Fruit fly (Drosophila melanogaster): Measurements from ENCODE around the gene CG3769.

CG3769 gene

DNA sequence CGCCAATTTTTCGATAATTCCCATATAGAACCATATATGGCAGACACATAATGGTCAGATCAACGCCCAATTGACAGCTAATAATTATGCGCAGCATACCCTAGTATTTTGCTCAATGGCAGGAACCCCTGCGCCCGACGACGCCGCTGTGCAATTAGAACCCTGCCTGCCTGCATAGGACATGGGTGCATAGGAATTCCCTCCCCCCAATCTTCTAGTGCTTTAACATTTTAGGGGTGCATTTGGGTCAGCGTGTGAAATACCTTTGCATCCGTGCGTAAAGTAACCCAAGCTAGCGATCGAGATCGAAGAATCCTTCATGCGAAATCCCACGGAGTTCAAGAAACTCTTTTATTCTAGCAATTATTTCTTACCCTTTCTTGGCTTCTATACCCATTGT, 20.0 kb downstream of the CG3769 start:
- TF ChIP-seq pros (GFP tag; optimal IDR thresholded peaks at IDR 0.05): peak; percentile 67
- 0 out of 3 replicates have a peak, but pooled peaks have one; percentile 21 for TF ChIP-seq CG7357 (GFP tag; IDR thresholded peaks at IDR 0.05)
- TF ChIP-seq Nf-YB (GFP tag; optimal IDR thresholded peaks at IDR 0.05): no peak
- TF ChIP-seq sens (GFP tag): peak; percentile 19
- TF ChIP-seq CG10431 (GFP tag; optimal IDR thresholded peaks at IDR 0.05): peak; percentile 76
- peak; percentile 97 for TF ChIP-seq nerfin-1 (tag; optimal IDR thresholded peaks at IDR 0.05)
- 0 out of 2 replicates have a peak, but pooled peaks have one; percentile 26 for TF ChIP-seq CG17612 (GFP tag; IDR thresholded peaks at IDR 0.05)
- TF ChIP-seq nmo (GFP tag; optimal IDR thresholded peaks at IDR 0.05): peak; percentile 23
- TF ChIP-seq Atf6 (GFP tag; IDR thresholded peaks at IDR 0.05): no peak
- peak; percentile 5 for TF ChIP-seq D (optimal IDR thresholded peaks at IDR 0.05)
- TF ChIP-seq D (GFP tag; optimal IDR thresholded peaks at IDR 0.05): no peak

- peak; percentile 1 for TF ChIP-seq sens (GFP tag)
- peak in 1 of 2 experiments; percentile 56 for TF ChIP-seq Hr78 (GFP tag; optimal IDR thresholded peaks at IDR 0.05)
- no peak for TF ChIP-seq knrl (GFP tag; IDR thresholded peaks at IDR 0.05; ENCODE audit: partially characterized antibody)
- TF ChIP-seq sug (tag; optimal IDR thresholded peaks at IDR 0.05): no peak
- no peak for TF ChIP-seq CG14014 (GFP tag; IDR thresholded peaks at IDR 0.05)
Observed at dm6 chr2L:9457456-9457855, 22.3 kb downstream of the CG3769 start.

- peak; percentile 32 for TF ChIP-seq CG13894 (tag; optimal IDR thresholded peaks at IDR 0.05)
- no peak for TF ChIP-seq kni (GFP tag; optimal IDR thresholded peaks at IDR 0.05)
- TF ChIP-seq inv (GFP tag; IDR thresholded peaks at IDR 0.05; ENCODE audit: partially characterized antibody): no peak
- TF ChIP-seq crol (GFP tag; IDR thresholded peaks at IDR 0.05): no peak
- no peak for TF ChIP-seq Six4 (GFP tag; optimal IDR thresholded peaks at IDR 0.05)
- no peak for TF ChIP-seq CG8290 (GFP tag; optimal IDR thresholded peaks at IDR 0.05)
- no peak for TF ChIP-seq CG8290 (tag; optimal IDR thresholded peaks at IDR 0.05)
- TF ChIP-seq CG12104 (GFP tag; optimal IDR thresholded peaks at IDR 0.05): no peak
- TF ChIP-seq nom (GFP tag; optimal IDR thresholded peaks at IDR 0.05): no peak
- TF ChIP-seq ATbp (GFP tag; optimal IDR thresholded peaks at IDR 0.05): no peak
- TF ChIP-seq dati (GFP tag; IDR thresholded peaks at IDR 0.05): no peak
- TF ChIP-seq rib (GFP tag; IDR thresholded peaks at IDR 0.05): no peak
- no peak for TF ChIP-seq sug (tag; optimal IDR thresholded peaks at IDR 0.05)
- 0 out of 4 replicates have a peak, but pooled peaks have one; percentile 58 for TF ChIP-seq chinmo (GFP tag; IDR thresholded peaks at IDR 0.05; ENCODE audit: partially characterized antibody)
- TF ChIP-seq grn (GFP tag; optimal IDR thresholded peaks at IDR 0.05): peak; percentile 33
- no peak for TF ChIP-seq Nf-YC (tag; optimal IDR thresholded peaks at IDR 0.05)
- TF ChIP-seq exex (tag; optimal IDR thresholded peaks at IDR 0.05): no peak
- TF ChIP-seq CG9609 (GFP tag; optimal IDR thresholded peaks at IDR 0.05): no peak
- no peak for TF ChIP-seq ro (GFP tag; IDR thresholded peaks at IDR 0.05)
- TF ChIP-seq run (tag; optimal IDR thresholded peaks at IDR 0.05): no peak
- no peak for TF ChIP-seq ab (GFP tag; optimal IDR thresholded peaks at IDR 0.05)
Observed at dm6 chr2L:9457865-9458264, 22.7 kb downstream of the CG3769 start.

DNA sequence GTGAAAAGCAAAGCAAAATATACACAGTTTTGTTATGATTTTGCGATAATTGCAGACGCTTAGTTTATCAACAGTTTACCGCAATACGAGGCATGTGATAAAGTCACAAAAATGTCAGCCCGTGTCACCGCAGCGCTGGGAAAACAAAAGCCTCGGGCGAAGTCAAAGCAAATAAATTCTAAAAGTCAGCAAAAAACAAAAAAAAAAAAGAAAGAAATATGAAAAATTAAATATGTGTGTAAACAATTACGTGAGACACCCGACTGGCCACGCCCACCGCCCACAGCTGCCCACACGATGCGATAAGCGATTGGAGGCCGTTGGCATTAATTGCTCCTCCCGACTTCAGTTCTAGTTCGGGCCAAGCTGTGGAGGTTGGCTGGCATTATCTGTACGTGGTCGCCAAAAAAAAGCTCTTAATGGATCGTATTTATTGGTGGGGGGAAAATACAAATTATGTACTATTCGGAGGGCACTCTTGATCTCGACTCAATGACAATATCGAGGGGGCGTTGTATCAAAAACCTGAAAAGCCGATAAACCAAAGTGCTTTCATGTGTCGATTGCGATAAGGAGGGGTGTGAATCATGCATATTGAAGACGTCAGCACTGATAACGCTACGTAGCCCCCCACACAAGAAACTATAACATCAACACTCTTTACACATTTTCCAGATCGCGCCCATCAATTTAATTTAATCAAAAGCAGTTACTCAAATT, 24.3 kb downstream of the CG3769 start:
- peak; percentile 64 for TF ChIP-seq grn (GFP tag; optimal IDR thresholded peaks at IDR 0.05)
- TF ChIP-seq CoRest (tag; optimal IDR thresholded peaks at IDR 0.05): no peak
- TF ChIP-seq PHDP (tag; optimal IDR thresholded peaks at IDR 0.05): no peak
- TF ChIP-seq CG10321 (GFP tag; IDR thresholded peaks at IDR 0.05): 0 out of 2 replicates have a peak, but pooled peaks have one; percentile 11
- TF ChIP-seq CG34376 (GFP tag; optimal IDR thresholded peaks at IDR 0.05): peak; percentile 74
- TF ChIP-seq sens (GFP tag): peak; percentile 51
- TF ChIP-seq ftz-f1 (GFP tag; optimal IDR thresholded peaks at IDR 0.05): peak; percentile 75
- no peak for TF ChIP-seq CG13296 (GFP tag; optimal IDR thresholded peaks at IDR 0.05)
- TF ChIP-seq Atf-2 (GFP tag; optimal IDR thresholded peaks at IDR 0.05): no peak
- TF ChIP-seq gce (GFP tag; IDR thresholded peaks at IDR 0.05): 0 out of 3 replicates have a peak, but pooled peaks have one; percentile 23
- no peak for TF ChIP-seq CG8924 (tag; optimal IDR thresholded peaks at IDR 0.05)
- no peak for TF ChIP-seq CG7556 (GFP tag; optimal IDR thresholded peaks at IDR 0.05)
- TF ChIP-seq sug (tag; optimal IDR thresholded peaks at IDR 0.05): peak; percentile 77
- no peak for TF ChIP-seq wdn (GFP tag; IDR thresholded peaks at IDR 0.05)
- TF ChIP-seq Fer1 (GFP tag; optimal IDR thresholded peaks at IDR 0.05): no peak
